Worm (Caenorhabditis elegans): Measurements from ENCODE around the gene cyn-6.

Gene cyn-6

ce11 chrIII:815845-816244 lies 42.6 kb downstream of the cyn-6 start, which contains the start of gene dac-1:
dac-1 (plus strand) TSS chrIII:816145.
- no peak for TF ChIP-seq gei-17 (GFP tag; optimal IDR thresholded peaks at IDR 0.05)
- TF ChIP-seq Y53G8AR.9 (GFP tag; conservative IDR thresholded peaks at IDR 0.05) = no peak
- TF ChIP-seq C17E4.6 (GFP tag; IDR thresholded peaks at IDR 0.05) = no peak
- no peak for TF ChIP-seq Y53F4B.3 (GFP tag; IDR thresholded peaks at IDR 0.05)

ce11 chrIII:819313-819712 lies 46.1 kb downstream of the cyn-6 start:
- TF ChIP-seq hlh-26 (GFP tag; conservative IDR thresholded peaks at IDR 0.05) = no peak
- no peak for TF ChIP-seq ZK185.1 (tag; optimal IDR thresholded peaks at IDR 0.05; ENCODE audit: poor library complexity, severe bottlenecking)
- TF ChIP-seq snpc-4 (GFP tag; optimal IDR thresholded peaks at IDR 0.05) = peak; percentile 44
- peak in 2 of 4 experiments; percentile 81 to 88 for TF ChIP-seq snpc-4 (tag; optimal IDR thresholded peaks at IDR 0.05)
- no peak for TF ChIP-seq dox-1 (GFP tag; IDR thresholded peaks at IDR 0.05)
- no peak for TF ChIP-seq repo-1 (tag; optimal IDR thresholded peaks at IDR 0.05)
- no peak for TF ChIP-seq ztf-26 (tag; optimal IDR thresholded peaks at IDR 0.05)
- peak; percentile 83 for TF ChIP-seq snpc-1.1 (tag; optimal IDR thresholded peaks at IDR 0.05; ENCODE audit: insufficient read depth)
- TF ChIP-seq ceh-27 (GFP tag; optimal IDR thresholded peaks at IDR 0.05) = no peak
- no peak for TF ChIP-seq unc-130 (GFP tag; optimal IDR thresholded peaks at IDR 0.05)
- TF ChIP-seq rec-8 (tag; optimal IDR thresholded peaks at IDR 0.05) = no peak
- TF ChIP-seq F23B12.7 (tag; optimal IDR thresholded peaks at IDR 0.05; ENCODE audit: insufficient read depth) = no peak
- TF ChIP-seq Y79H2A.3 (GFP tag; conservative IDR thresholded peaks at IDR 0.05) = no peak
- TF ChIP-seq bed-1 (GFP tag; IDR thresholded peaks at IDR 0.05) = no peak
- TF ChIP-seq ztf-3 (GFP tag; optimal IDR thresholded peaks at IDR 0.05) = no peak
- TF ChIP-seq zim-3 (tag; optimal IDR thresholded peaks at IDR 0.05) = no peak
- TF ChIP-seq ceh-58 (GFP tag; IDR thresholded peaks at IDR 0.05) = no peak
- TF ChIP-seq madf-10 (tag; optimal IDR thresholded peaks at IDR 0.05) = no peak
- TF ChIP-seq zfh-2 (GFP tag; conservative IDR thresholded peaks at IDR 0.05) = 0 out of 2 replicates have a peak, but pooled peaks have one; percentile 21

DNA sequence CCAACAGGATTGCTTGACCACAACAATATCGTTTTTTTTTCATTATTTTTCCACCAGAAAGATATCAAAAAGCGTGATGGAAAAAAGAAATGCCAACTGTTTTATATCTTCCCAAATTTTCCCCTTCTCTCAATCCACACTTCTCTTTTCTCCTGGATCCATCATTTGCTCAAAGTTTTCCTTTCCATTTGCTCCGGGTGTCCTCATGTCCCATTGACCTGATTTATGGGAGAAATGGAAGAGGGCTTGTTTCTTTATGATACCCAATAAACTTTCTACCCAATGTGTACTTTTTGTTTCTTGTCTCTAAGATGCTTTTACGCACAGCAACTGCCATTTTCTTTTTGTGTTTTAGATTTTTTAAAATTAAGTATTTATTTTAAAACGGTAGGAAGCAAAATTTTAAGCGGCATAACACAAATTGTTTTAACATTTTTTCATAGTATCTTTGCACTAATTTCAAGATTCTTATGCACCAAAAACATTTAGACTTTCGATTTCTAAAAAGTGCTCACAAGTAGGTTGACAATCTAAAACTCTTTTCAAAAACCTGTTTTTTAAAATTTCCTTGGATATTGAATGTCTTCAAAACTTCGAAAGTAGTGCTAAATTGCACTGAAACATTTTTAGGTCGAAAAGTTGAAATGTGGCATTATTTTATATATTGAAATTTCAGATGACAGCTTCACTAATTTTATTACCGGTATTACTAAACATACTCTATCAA lies 49.5 kb downstream of the cyn-6 start, which contains the start of gene clec-149:
Gene clec-149, plus strand, starts transcription at position 677 of the 727 bp plus-strand sequence.
- no peak for TF ChIP-seq zim-3 (tag; optimal IDR thresholded peaks at IDR 0.05)
- no peak for TF ChIP-seq unc-130 (GFP tag; optimal IDR thresholded peaks at IDR 0.05)
- no peak for TF ChIP-seq egl-18 (GFP tag; IDR thresholded peaks at IDR 0.05)
- no peak for TF ChIP-seq madf-10 (tag; optimal IDR thresholded peaks at IDR 0.05)
- TF ChIP-seq ztf-3 (GFP tag; optimal IDR thresholded peaks at IDR 0.05) = no peak
- TF ChIP-seq ceh-40 (GFP tag; IDR thresholded peaks at IDR 0.05) = no peak
- no peak for TF ChIP-seq efl-1 (GFP tag; optimal IDR thresholded peaks at IDR 0.05)
